Fruit fly (Drosophila melanogaster) Kc167 (cell line): Measurements from ENCODE around the gene LysB.

Experiments used
- Myc ChIP-seq: fragments of >200 bp; optimal IDR thresholded peaks from 2 replicates; lab custom pipeline; 2017; ENCODE audit warnings: missing external identifiers
- Sin3A ChIP-seq: fragments of >200 bp; optimal IDR thresholded peaks from 2 replicates; lab custom pipeline; 2018; ENCODE audit warnings: missing external identifiers
- h ChIP-seq: fragments of >200 bp; optimal IDR thresholded peaks from 3 replicates; lab custom pipeline; 2018; ENCODE audit warnings: missing external identifiers
- insv ChIP-seq: fragments of >200 bp; optimal IDR thresholded peaks from 3 replicates; lab custom pipeline; 2018; ENCODE audit warnings: missing external identifiers
- psq ChIP-seq: fragments of >200 bp; optimal IDR thresholded peaks from 2 replicates; lab custom pipeline; 2017; ENCODE audit warnings: missing external identifiers
- ttk ChIP-seq: sonication (Bioruptor generic); optimal IDR thresholded peaks from 2 replicates; lab custom pipeline; 2017; ENCODE audit warnings: missing external identifiers

The LysB gene

dm6 chr3L:1206682-1207421, at the start of gene LysB:
TSS of gene LysB (plus strand) at chr3L:1207371.
- TF ChIP-seq insv, result no peak

dm6 chr3L:1165808-1166207, 41.4 kb upstream of the LysB start:
- no peak for TF ChIP-seq Sin3A (lab: Kevin White, UChicago)
- no peak for TF ChIP-seq h

DNA sequence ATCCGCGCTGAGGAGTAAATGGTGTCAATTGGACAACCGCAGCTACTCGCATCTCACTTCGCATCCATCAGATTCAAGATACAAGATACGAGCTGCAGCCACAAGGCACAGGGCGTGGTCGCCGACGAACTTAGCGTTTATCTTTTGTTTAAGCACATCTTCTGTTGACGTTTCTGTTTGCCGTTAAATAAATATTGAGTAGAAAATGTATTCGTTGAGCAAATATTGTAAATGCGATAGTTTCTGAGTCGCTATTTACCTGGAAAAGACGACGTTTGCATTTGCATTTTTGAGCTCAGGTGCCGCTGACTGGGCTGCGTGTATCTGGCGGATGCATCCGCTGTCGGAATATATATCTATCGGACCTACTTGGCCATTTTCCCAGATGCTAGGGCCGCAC, 40.9 kb upstream of the LysB start:
- TF ChIP-seq insv (no peak), h (no peak), psq (lab: Kevin White, UChicago) (no peak), Myc (lab: Kevin White, UChicago) (no peak), ttk (lab: Kevin White, UChicago) (no peak), Sin3A (lab: Kevin White, UChicago) (no peak)

- TF ChIP-seq h, result no peak
- no peak for TF ChIP-seq Myc (lab: Kevin White, UChicago)
- TF ChIP-seq insv, result no peak
- TF ChIP-seq Sin3A (lab: Kevin White, UChicago), result no peak
- TF ChIP-seq psq (lab: Kevin White, UChicago), result no peak
- no peak for TF ChIP-seq ttk (lab: Kevin White, UChicago)
Observed at dm6 chr3L:1166945-1167913, 39.9 kb upstream of the LysB start.

DNA sequence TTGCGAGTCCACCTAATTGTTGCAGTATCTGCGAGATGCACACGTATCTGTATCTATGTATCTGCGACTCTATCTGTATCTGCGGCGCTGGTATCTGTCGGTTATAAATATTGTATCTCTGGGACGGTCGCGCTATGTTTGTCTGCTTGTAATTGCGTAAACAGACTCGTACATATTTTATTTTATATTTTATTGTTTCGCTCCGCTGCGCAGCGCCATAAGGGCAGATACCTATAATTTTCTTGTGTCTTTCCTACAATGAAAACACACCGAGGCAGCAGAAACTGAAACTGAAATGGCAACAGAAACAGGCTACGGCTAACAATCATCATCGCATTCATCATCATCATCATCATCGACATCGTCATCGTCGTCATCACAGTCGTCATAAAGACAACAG, 38.7 kb upstream of the LysB start:
- TF ChIP-seq Myc (lab: Kevin White, UChicago), result no peak
- TF ChIP-seq Sin3A (lab: Kevin White, UChicago), result no peak
- TF ChIP-seq psq (lab: Kevin White, UChicago), result no peak
- no peak for TF ChIP-seq h
- no peak for TF ChIP-seq ttk (lab: Kevin White, UChicago)
- TF ChIP-seq insv, result no peak

DNA sequence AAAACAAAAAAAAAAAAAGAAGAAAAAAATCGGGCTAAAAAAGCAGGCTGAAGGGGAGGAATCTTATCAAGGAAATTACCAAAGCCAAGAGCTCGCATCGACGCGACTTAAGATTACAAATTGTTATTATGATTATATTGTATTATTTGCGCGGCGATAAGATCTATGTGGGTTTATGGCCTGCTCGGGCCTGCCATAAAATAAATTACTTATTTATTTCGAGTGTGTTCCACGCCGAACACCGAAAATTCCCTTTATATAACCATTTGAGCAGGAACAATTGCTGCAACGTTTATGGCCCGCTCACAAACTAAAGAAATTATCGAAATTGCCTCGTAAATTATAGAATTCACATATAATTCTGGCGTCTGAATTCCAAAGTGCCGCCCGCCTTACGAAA, 37.6 kb upstream of the LysB start:
- TF ChIP-seq insv, result no peak
- TF ChIP-seq h, result no peak
- TF ChIP-seq Myc (lab: Kevin White, UChicago), result no peak
- no peak for TF ChIP-seq Sin3A (lab: Kevin White, UChicago)
- no peak for TF ChIP-seq psq (lab: Kevin White, UChicago)
- TF ChIP-seq ttk (lab: Kevin White, UChicago), result no peak

dm6 chr3L:1170611-1171010, 36.6 kb upstream of the LysB start:
- TF ChIP-seq Myc (lab: Kevin White, UChicago) (no peak), insv (no peak), ttk (lab: Kevin White, UChicago) (no peak), h (no peak)

DNA sequence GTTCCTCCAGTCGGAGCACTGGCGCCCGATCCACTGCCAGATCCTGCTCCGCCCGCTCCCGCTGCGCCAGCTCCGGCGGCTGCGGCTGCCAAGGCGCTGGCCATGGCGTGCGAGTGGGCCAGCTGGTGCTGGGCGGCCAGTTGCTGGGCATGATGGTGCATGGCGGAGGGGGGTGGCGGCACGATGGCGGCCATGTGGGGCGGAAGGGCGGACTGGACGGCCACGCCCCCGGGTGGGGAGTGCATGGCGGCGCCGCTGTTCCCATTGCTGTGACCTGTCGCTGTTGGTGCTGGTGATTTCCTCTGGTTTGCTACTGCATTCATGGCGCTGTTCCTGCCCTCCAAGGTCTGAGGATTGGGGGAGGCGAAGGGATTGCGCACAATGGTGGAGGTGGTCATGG, 34.3 kb upstream of the LysB start:
- TF ChIP-seq insv, result no peak
- no peak for TF ChIP-seq ttk (lab: Kevin White, UChicago)
- TF ChIP-seq h, result no peak
- TF ChIP-seq psq (lab: Kevin White, UChicago), result no peak
- TF ChIP-seq Sin3A (lab: Kevin White, UChicago), result no peak
- no peak for TF ChIP-seq Myc (lab: Kevin White, UChicago)

dm6 chr3L:1176515-1176914, 30.7 kb upstream of the LysB start:
- TF ChIP-seq ttk (lab: Kevin White, UChicago) (no peak), insv (no peak), Sin3A (lab: Kevin White, UChicago) (no peak), h (no peak), Myc (lab: Kevin White, UChicago) (no peak)

DNA sequence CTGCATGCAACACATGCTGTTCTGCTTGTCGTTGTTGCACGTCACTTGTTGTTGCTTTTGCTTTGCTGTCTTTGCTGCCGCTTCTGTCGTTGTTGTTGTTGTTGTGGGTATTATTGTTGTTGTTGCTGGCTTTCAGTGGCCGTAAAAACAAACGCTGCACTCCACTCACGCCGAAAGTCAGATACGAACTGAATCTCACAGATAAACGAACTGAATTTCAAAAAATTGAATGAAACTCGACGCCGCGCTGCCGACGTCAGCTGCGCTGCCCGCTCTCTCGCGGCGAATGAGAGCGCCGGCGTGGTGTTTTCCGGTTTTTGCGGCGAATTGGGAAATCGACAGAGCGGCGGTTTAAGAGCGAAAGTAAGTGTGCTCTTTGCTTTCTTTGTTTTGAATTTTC, 30.1 kb upstream of the LysB start, which contains the start of gene bab2:
Gene bab2, minus strand, starts transcription at position 192 of the 400 bp plus-strand sequence.
- TF ChIP-seq h (no peak), insv (no peak), ttk (lab: Kevin White, UChicago) (no peak), Myc (lab: Kevin White, UChicago) (no peak), Sin3A (lab: Kevin White, UChicago) (no peak), psq (lab: Kevin White, UChicago) (no peak)

dm6 chr3L:1178115-1178583, 29.0 kb upstream of the LysB start:
- no peak for TF ChIP-seq Myc (lab: Kevin White, UChicago)
- no peak for TF ChIP-seq Sin3A (lab: Kevin White, UChicago)
- no peak for TF ChIP-seq insv
- TF ChIP-seq psq (lab: Kevin White, UChicago), result no peak

DNA sequence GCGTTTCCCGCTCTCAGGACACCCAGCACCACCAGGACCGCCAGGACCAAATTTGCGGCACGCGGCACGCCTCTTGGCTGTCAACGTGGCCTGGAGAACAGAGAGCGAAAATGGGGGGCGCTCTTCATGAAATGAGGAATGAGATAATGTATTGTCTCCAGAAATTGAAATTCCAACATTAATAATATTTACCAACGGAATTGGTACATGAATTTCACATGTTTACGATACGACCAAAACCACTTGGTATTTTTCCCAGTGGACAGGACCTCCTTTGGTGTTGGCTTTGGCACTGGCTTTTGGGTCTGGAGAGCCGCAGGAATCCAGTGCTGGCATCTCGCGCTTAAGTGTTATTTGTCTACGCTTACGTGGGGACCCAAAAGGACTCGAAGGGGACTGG, 23.7 kb upstream of the LysB start:
- TF ChIP-seq h, result no peak
- no peak for TF ChIP-seq insv
- no peak for TF ChIP-seq Sin3A (lab: Kevin White, UChicago)
- no peak for TF ChIP-seq psq (lab: Kevin White, UChicago)
- TF ChIP-seq Myc (lab: Kevin White, UChicago), result no peak
- TF ChIP-seq ttk (lab: Kevin White, UChicago), result no peak
